Fruit fly (Drosophila melanogaster) whole organism, embryonic: ENCODE measurements around the gene Cap-D3.

ENCODE experiments used
- Abd-B ChIP-seq: fragments of 200-800 bp; sonication (Bioruptor generic); optimal IDR thresholded peaks from 2 replicates; lab custom pipeline; 2018; ENCODE audit warnings: missing biosample characterization, mild to moderate bottlenecking, missing genetic modification characterization, moderate library complexity
- Asciz ChIP-seq: fragments of 200-800 bp; sonication (Bioruptor generic); optimal IDR thresholded peaks from 2 replicates; lab custom pipeline; 2017; ENCODE audit warnings: missing biosample characterization, mild to moderate bottlenecking, missing genetic modification characterization, missing genetic modification reagents
- Atf3 ChIP-seq: fragments of 200-800 bp; sonication (Bioruptor generic); optimal IDR thresholded peaks from 3 replicates; lab custom pipeline; 2016; ENCODE audit warnings: missing biosample characterization, missing genetic modification characterization
- CG10209 ChIP-seq: fragments of 200-800 bp; sonication (Bioruptor generic); optimal IDR thresholded peaks from 3 replicates; lab custom pipeline; 2017; ENCODE audit warnings: missing biosample characterization, mild to moderate bottlenecking, missing genetic modification characterization, missing genetic modification reagents
- CG10431 ChIP-seq: fragments of 200-800 bp; sonication (Bioruptor generic); optimal IDR thresholded peaks from 3 replicates; lab custom pipeline; 2018; ENCODE audit warnings: missing biosample characterization, mild to moderate bottlenecking, missing genetic modification characterization
- CG11085 ChIP-seq: fragments of 200-800 bp; sonication (Bioruptor generic); IDR thresholded peaks from 2 replicates; pipeline ENCODE4 v1.3.6; 2022; ENCODE audit warnings: missing biosample characterization, missing genetic modification characterization
- CG11398 ChIP-seq: fragments of 200-800 bp; sonication (Bioruptor generic); optimal IDR thresholded peaks from 2 replicates; lab custom pipeline; 2016; ENCODE audit warnings: missing biosample characterization, missing genetic modification characterization
- CG12391 ChIP-seq: fragments of 200-800 bp; sonication (Bioruptor generic); optimal IDR thresholded peaks from 3 replicates; lab custom pipeline; 2018; ENCODE audit warnings: missing biosample characterization, mild to moderate bottlenecking, missing genetic modification characterization, moderate library complexity
- CG15073 ChIP-seq: fragments of 200-800 bp; sonication (Bioruptor generic); optimal IDR thresholded peaks from 2 replicates; lab custom pipeline; 2016; ENCODE audit warnings: missing biosample characterization, missing genetic modification characterization
- CG16813 ChIP-seq: fragments of 200-800 bp; sonication (Bioruptor generic); IDR thresholded peaks from 3 replicates; pipeline ENCODE4 v1.3.6; 2022; ENCODE audit warnings: missing biosample characterization, missing genetic modification characterization; ENCODE audit not compliant: partially characterized antibody
- CG18764 ChIP-seq: fragments of 200-800 bp; sonication (Bioruptor generic); optimal IDR thresholded peaks from 3 replicates; lab custom pipeline; 2016; ENCODE audit warnings: missing biosample characterization, missing genetic modification characterization
- CG32767 ChIP-seq: fragments of 200-800 bp; sonication (Bioruptor generic); IDR thresholded peaks from 2 replicates; pipeline ENCODE4 v1.3.6; 2022; ENCODE audit warnings: missing biosample characterization, missing genetic modification characterization
- CG6175 ChIP-seq: fragments of 200-800 bp; sonication (Bioruptor generic); IDR thresholded peaks from 3 replicates; pipeline ENCODE4 v1.3.6; 2022; ENCODE audit warnings: missing biosample characterization, missing genetic modification characterization
- CG6683 ChIP-seq: fragments of 200-800 bp; sonication (Bioruptor generic); optimal IDR thresholded peaks from 2 replicates; lab custom pipeline; 2017; ENCODE audit warnings: missing biosample characterization, mild to moderate bottlenecking, missing genetic modification characterization, missing genetic modification reagents
- CG8924 ChIP-seq: fragments of 200-800 bp; optimal IDR thresholded peaks from 3 replicates; lab custom pipeline; 2019; ENCODE audit warnings: missing biosample characterization, mild to moderate bottlenecking, missing genetic modification characterization, moderate library complexity
- CG9437 ChIP-seq: fragments of 200-800 bp; sonication (Bioruptor generic); optimal IDR thresholded peaks from 2 replicates; lab custom pipeline; 2018; ENCODE audit warnings: missing biosample characterization, mild to moderate bottlenecking, missing genetic modification characterization
- CG9797 ChIP-seq: fragments of 200-800 bp; sonication (Bioruptor generic); optimal IDR thresholded peaks from 3 replicates; lab custom pipeline; 2018; ENCODE audit warnings: missing biosample characterization, mild to moderate bottlenecking, missing genetic modification characterization
- CoRest ChIP-seq: fragments of 200-800 bp; sonication (Bioruptor generic); optimal IDR thresholded peaks from 3 replicates; lab custom pipeline; 2018; ENCODE audit warnings: missing biosample characterization, mild to moderate bottlenecking, missing genetic modification characterization, moderate library complexity
- D ChIP-seq, 2 experiments: fragments of 200-800 bp in 1 of 2; fragments of >200 bp in 1 of 2; sonication (Bioruptor generic) in 1 of 2; optimal IDR thresholded peaks; 2 replicates in 1 of 2; 3 replicates in 1 of 2; lab custom pipeline; 2017; ENCODE audit warnings: mild to moderate bottlenecking in 1 of 2, missing biosample characterization in 1 of 2, missing genetic modification characterization in 1 of 2, missing genetic modification reagents in 1 of 2
- D19A ChIP-seq: fragments of 200-800 bp; optimal IDR thresholded peaks from 3 replicates; lab custom pipeline; 2019; ENCODE audit warnings: missing biosample characterization, mild to moderate bottlenecking, missing genetic modification characterization, moderate library complexity
- Deaf1 ChIP-seq: fragments of 200-800 bp; optimal IDR thresholded peaks from 3 replicates; lab custom pipeline; 2019; ENCODE audit warnings: missing biosample characterization, mild to moderate bottlenecking, missing genetic modification characterization, moderate library complexity
- HmgZ ChIP-seq: fragments of 200-800 bp; sonication (Bioruptor generic); optimal IDR thresholded peaks from 2 replicates; lab custom pipeline; 2018; ENCODE audit warnings: missing biosample characterization, mild to moderate bottlenecking, missing genetic modification characterization
- MTF-1 ChIP-seq: fragments of 200-800 bp; sonication (Bioruptor generic); optimal IDR thresholded peaks from 2 replicates; lab custom pipeline; 2018; ENCODE audit warnings: missing biosample characterization, mild to moderate bottlenecking, missing genetic modification characterization, borderline replicate concordance
- NC2α ChIP-seq: fragments of 200-800 bp; sonication (Bioruptor generic); optimal IDR thresholded peaks from 2 replicates; lab custom pipeline; 2016; ENCODE audit warnings: missing biosample characterization, missing genetic modification characterization
- Oli ChIP-seq: fragments of 200-800 bp; sonication (Bioruptor generic); optimal IDR thresholded peaks from 2 replicates; lab custom pipeline; 2018; ENCODE audit warnings: missing biosample characterization, mild to moderate bottlenecking, missing genetic modification characterization, moderate library complexity
- PHDP ChIP-seq: fragments of 200-800 bp; sonication (Bioruptor generic); optimal IDR thresholded peaks from 3 replicates; lab custom pipeline; 2018; ENCODE audit warnings: missing biosample characterization, mild to moderate bottlenecking, missing genetic modification characterization, moderate library complexity
- Sin3A ChIP-seq: fragments of >200 bp; optimal IDR thresholded peaks from 2 replicates; lab custom pipeline; 2018
- Sox102F ChIP-seq: fragments of 200-800 bp; sonication (Bioruptor generic); optimal IDR thresholded peaks from 2 replicates; lab custom pipeline; 2018; ENCODE audit warnings: missing biosample characterization, mild to moderate bottlenecking, missing genetic modification characterization, moderate library complexity
- Ssrp ChIP-seq: fragments of 200-800 bp; sonication (Bioruptor generic); optimal IDR thresholded peaks from 2 replicates; lab custom pipeline; 2018; ENCODE audit warnings: missing biosample characterization, mild to moderate bottlenecking, missing genetic modification characterization, moderate library complexity
- TFAM ChIP-seq: fragments of 200-800 bp; sonication (Bioruptor generic); optimal IDR thresholded peaks from 2 replicates; lab custom pipeline; 2017; ENCODE audit warnings: missing biosample characterization, missing genetic modification characterization, inconsistent platforms
- Usf ChIP-seq: fragments of 200-800 bp; sonication (Bioruptor generic); optimal IDR thresholded peaks from 2 replicates; lab custom pipeline; 2017; ENCODE audit warnings: missing genotype, missing biosample characterization, missing genetic modification characterization
- ash1 ChIP-seq: fragments of 200-800 bp; sonication (Bioruptor generic); optimal IDR thresholded peaks from 2 replicates; lab custom pipeline; 2018; ENCODE audit warnings: missing biosample characterization, mild to moderate bottlenecking, missing genetic modification characterization
- chinmo ChIP-seq: fragments of 200-800 bp; sonication (Bioruptor generic); IDR thresholded peaks from 4 replicates; pipeline ENCODE4 v1.3.6; 2022; ENCODE audit warnings: missing biosample characterization, missing genetic modification characterization; ENCODE audit not compliant: partially characterized antibody
- crp ChIP-seq, 2 experiments: fragments of 200-800 bp; sonication (Bioruptor generic); optimal IDR thresholded peaks; 2 replicates in 1 of 2; 3 replicates in 1 of 2; lab custom pipeline; 2017; ENCODE audit warnings: missing biosample characterization in 2 of 2, missing genetic modification characterization in 2 of 2, mild to moderate bottlenecking in 1 of 2, moderate library complexity in 1 of 2
- gem ChIP-seq: fragments of 200-800 bp; sonication (Bioruptor generic); optimal IDR thresholded peaks from 2 replicates; lab custom pipeline; 2019; ENCODE audit warnings: missing biosample characterization, mild to moderate bottlenecking, missing genetic modification characterization, moderate library complexity
- jing ChIP-seq: fragments of 200-800 bp; sonication (Bioruptor generic); optimal IDR thresholded peaks from 2 replicates; lab custom pipeline; 2018; ENCODE audit warnings: missing biosample characterization, mild to moderate bottlenecking, missing genetic modification characterization
- jumu ChIP-seq: fragments of 200-800 bp; sonication (Bioruptor generic); optimal IDR thresholded peaks from 3 replicates; lab custom pipeline; 2016; ENCODE audit warnings: missing biosample characterization, missing genetic modification characterization
- lov ChIP-seq, 2 experiments: fragments of 200-800 bp in 1 of 2; fragments of >200 bp in 1 of 2; sonication (Bioruptor generic) in 1 of 2; IDR thresholded peaks in 1 of 2; optimal IDR thresholded peaks in 1 of 2; 2 replicates in 1 of 2; 3 replicates in 1 of 2; pipeline versions ENCODE4 v1.3.6 to Lab custom; 2017 to 2022; ENCODE audit warnings: missing biosample characterization in 1 of 2, missing genetic modification characterization in 1 of 2
- luna ChIP-seq: fragments of 200-800 bp; sonication (Bioruptor generic); optimal IDR thresholded peaks from 2 replicates; lab custom pipeline; 2016; ENCODE audit warnings: missing biosample characterization, missing genetic modification characterization
- phol ChIP-seq: fragments of 200-800 bp; sonication (Bioruptor generic); optimal IDR thresholded peaks from 3 replicates; lab custom pipeline; 2018; ENCODE audit warnings: missing biosample characterization, mild to moderate bottlenecking, missing genetic modification characterization, moderate library complexity
- run ChIP-seq: fragments of 200-800 bp; sonication (Bioruptor generic); optimal IDR thresholded peaks from 3 replicates; lab custom pipeline; 2018; ENCODE audit warnings: missing biosample characterization, mild to moderate bottlenecking, missing genetic modification characterization
- sens ChIP-seq: fragments of 200-800 bp; sonication (Bioruptor generic); peaks from one replicate; lab custom pipeline; 2016; ENCODE audit warnings: missing biosample characterization, missing genetic modification characterization
- shn ChIP-seq: fragments of 200-800 bp; sonication (Bioruptor generic); optimal IDR thresholded peaks from 3 replicates; lab custom pipeline; 2016; ENCODE audit warnings: missing biosample characterization, missing genetic modification characterization
- ssp ChIP-seq: fragments of 200-800 bp; sonication (Bioruptor generic); IDR thresholded peaks from 2 replicates; pipeline ENCODE4 v1.3.6; 2022; ENCODE audit warnings: missing biosample characterization, missing genetic modification characterization
- tll ChIP-seq, 2 experiments: fragments of 200-800 bp in 1 of 2; fragments of >200 bp in 1 of 2; sonication (Bioruptor generic) in 1 of 2; optimal IDR thresholded peaks; 2 replicates each; lab custom pipeline; 2017 to 2019; ENCODE audit warnings: missing biosample characterization in 2 of 2, missing genetic modification characterization in 2 of 2, mild to moderate bottlenecking in 1 of 2, moderate library complexity in 1 of 2
- usp ChIP-seq: fragments of >200 bp; optimal IDR thresholded peaks from 2 replicates; lab custom pipeline; 2017; ENCODE audit warnings: missing biosample characterization, missing genetic modification characterization
- vnd ChIP-seq: fragments of 200-800 bp; sonication (Bioruptor generic); IDR thresholded peaks from 3 replicates; pipeline ENCODE4 v1.3.6; 2022; ENCODE audit warnings: missing biosample characterization, missing genetic modification characterization; ENCODE audit not compliant: partially characterized antibody
- vvl ChIP-seq: fragments of 200-800 bp; sonication (Bioruptor generic); IDR thresholded peaks from 2 replicates; pipeline ENCODE4 v1.3.6; 2022; ENCODE audit warnings: missing biosample characterization, missing genetic modification characterization
- zen ChIP-seq: fragments of 200-800 bp; sonication (Bioruptor generic); optimal IDR thresholded peaks from 3 replicates; lab custom pipeline; 2018; ENCODE audit warnings: missing biosample characterization, mild to moderate bottlenecking, missing genetic modification characterization, moderate library complexity

Gene Cap-D3

dm6 chr2L:5519846-5520384, 5.8 kb upstream of the Cap-D3 start, which contains the start of the genes CG7382 and cl (continued):
- TF ChIP-seq MTF-1 (no peak), vvl (GFP tag; lab: Robert Waterston, UW) (no peak), CG6175 (GFP tag; lab: Robert Waterston, UW) (no peak), CG11398 (GFP tag; lab: Kevin White, UChicago) (no peak), usp (GFP tag; lab: Kevin White, UChicago) (no peak), TFAM (GFP tag; lab: Kevin White, UChicago) (no peak), Deaf1 (tag; lab: Kevin White, UChicago) (no peak), Abd-B (peak; percentile 81), Asciz (GFP tag; lab: Kevin White, UChicago) (no peak), PHDP (tag; lab: Kevin White, UChicago) (no peak), CG15073 (GFP tag; lab: Kevin White, UChicago) (no peak), CG32767 (no peak), zen (tag; lab: Kevin White, UChicago) (peak; percentile 42), jing (GFP tag; lab: Kevin White, UChicago) (no peak), chinmo (GFP tag; lab: Robert Waterston, UW) (no peak), CG8924 (tag; lab: Kevin White, UChicago) (peak; percentile 22), CG10431 (no peak), run (tag; lab: Kevin White, UChicago) (no peak), crp (GFP tag; optimal IDR thresholded peaks at IDR 0.05; lab: Kevin White, UChicago) (peak; percentile 60 to 94), Atf3 (GFP tag; lab: Kevin White, UChicago) (no peak), Sin3A (peak; percentile 81), gem (tag; lab: Kevin White, UChicago) (peak; percentile 64), CG12391 (tag; lab: Kevin White, UChicago) (peak; percentile 72), CG11085 (GFP tag; lab: Robert Waterston, UW) (no peak), ssp (GFP tag; lab: Robert Waterston, UW) (no peak), vnd (GFP tag; lab: Robert Waterston, UW) (no peak), lov (optimal IDR thresholded peaks at IDR 0.05; lab: Kevin White, UChicago) (no peak), lov (GFP tag; IDR thresholded peaks at IDR 0.05; lab: Robert Waterston, UW) (no peak), Oli (tag; lab: Kevin White, UChicago) (no peak), ash1 (GFP tag; lab: Kevin White, UChicago) (no peak), HmgZ (no peak), CG9797 (GFP tag; lab: Kevin White, UChicago) (peak; percentile 31), Usf (GFP tag; lab: Kevin White, UChicago) (no peak), NC2α (GFP tag; lab: Kevin White, UChicago) (no peak), tll (GFP tag; optimal IDR thresholded peaks at IDR 0.05; lab: Kevin White, UChicago) (peak; percentile 21 to 53), D (optimal IDR thresholded peaks at IDR 0.05; lab: Kevin White, UChicago) (no peak), D (GFP tag; optimal IDR thresholded peaks at IDR 0.05; lab: Kevin White, UChicago) (no peak), shn (no peak), CG9437 (peak; percentile 98), D19A (peak; percentile 30), jumu (no peak), CG10209 (GFP tag; lab: Kevin White, UChicago) (peak; percentile 2), CG6683 (no peak), luna (GFP tag; lab: Kevin White, UChicago) (no peak), sens (GFP tag; lab: Kevin White, UChicago) (peak; percentile 46), CG16813 (no peak), Ssrp (tag; lab: Kevin White, UChicago) (peak; percentile 39), phol (peak; percentile 72), Sox102F (GFP tag; lab: Kevin White, UChicago) (no peak), CG18764 (no peak), CoRest (tag; lab: Kevin White, UChicago) (peak; percentile 76)
